Worm (Caenorhabditis elegans): Measurements from ENCODE around the gene col-158.

Gene col-158

DNA sequence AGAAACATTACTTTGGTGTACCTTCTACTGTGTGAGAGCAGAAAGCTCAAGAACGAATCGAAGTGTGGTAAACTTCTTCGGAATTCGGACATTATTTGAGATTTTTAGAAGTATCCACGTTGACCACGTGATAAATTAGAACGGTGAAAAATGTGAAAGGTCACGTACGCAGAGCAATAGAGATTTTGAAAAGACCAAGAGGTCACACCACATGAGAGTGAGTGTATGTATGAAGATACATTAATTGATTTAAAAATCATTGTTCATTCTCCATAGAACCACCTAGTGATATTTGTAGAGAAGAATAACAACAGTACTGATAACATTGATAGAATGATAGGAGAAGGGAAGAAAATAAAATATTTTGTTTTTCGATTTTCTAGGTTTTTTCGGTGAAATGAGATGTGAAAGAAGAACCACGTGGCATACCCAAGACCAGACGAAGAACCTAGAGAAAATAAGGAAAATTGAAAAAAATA is 6.9 kb upstream of the col-158 start, which contains the start of gene pyc-1 (continued):
- TF ChIP-seq Y55F3AM.14 (GFP tag; optimal IDR thresholded peaks at IDR 0.05) (no peak), gmeb-1 (tag; optimal IDR thresholded peaks at IDR 0.05) (peak; percentile 57), nhr-10 (tag; optimal IDR thresholded peaks at IDR 0.05) (no peak), ztf-1 (GFP tag; conservative IDR thresholded peaks at IDR 0.05) (no peak), peb-1 (tag; optimal IDR thresholded peaks at IDR 0.05) (no peak), fos-1 (tag; optimal IDR thresholded peaks at IDR 0.05) (peak; percentile 32), nhr-11 (tag; optimal IDR thresholded peaks at IDR 0.05) (no peak), nhr-23 (tag; optimal IDR thresholded peaks at IDR 0.05) (no peak), ceh-82 (tag; optimal IDR thresholded peaks at IDR 0.05) (no peak)

DNA sequence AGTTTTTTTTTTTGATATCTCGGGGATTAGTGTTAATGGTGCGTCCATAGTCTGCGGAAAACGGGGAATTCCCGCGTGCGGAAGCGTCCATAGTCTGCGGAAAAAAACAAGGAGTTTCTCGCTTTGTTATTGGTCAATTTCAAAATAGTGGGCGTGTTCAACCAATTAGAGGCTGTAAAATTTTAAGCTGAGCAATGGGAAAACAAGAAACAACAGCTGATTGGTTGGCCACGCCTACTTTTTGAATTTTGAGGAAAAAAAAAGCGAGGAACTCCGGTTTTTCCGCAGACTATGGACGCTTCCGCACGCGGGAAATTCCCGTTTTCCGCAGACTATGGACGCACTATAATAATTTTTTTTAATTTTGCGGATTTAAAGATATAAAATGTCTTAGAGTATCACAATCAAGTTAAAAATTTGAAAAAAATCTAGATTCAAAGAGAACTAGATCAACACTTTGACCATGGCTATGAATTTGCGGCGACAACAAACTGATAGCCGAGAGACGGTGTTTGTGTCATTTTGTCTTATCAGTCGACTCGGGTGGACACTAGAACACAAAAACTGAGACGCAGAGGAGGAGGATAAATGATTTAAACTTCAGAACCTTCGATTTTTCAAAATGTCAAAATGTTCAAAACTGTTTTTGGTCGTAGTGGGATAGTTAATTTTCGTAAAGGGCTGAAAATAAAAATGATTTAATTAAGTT is 6.1 kb upstream of the col-158 start:
- peak; percentile 6 for TF ChIP-seq ama-1 (optimal IDR thresholded peaks at IDR 0.05)
- peak; percentile 54 for TF ChIP-seq fos-1 (tag; optimal IDR thresholded peaks at IDR 0.05)

DNA sequence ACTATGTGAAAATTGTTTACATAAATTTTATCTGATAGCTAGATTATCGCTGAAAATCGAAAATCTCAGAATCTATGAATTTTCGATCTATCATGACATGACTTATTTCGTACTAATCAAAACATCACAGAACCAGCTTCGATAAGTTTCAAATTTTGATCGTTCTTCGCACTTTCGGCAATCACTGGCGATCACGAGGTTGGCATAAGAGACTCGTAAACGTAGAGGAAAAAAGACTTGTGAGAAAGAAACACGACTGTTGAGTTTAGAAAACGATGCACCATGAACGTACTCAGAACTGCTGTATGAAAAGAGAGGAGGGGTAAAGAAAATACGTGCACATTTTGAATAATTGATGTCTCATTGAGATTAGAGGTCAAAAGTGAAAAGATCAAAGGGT is 5.4 kb upstream of the col-158 start:
- no peak for TF ChIP-seq ZK546.5 (tag; optimal IDR thresholded peaks at IDR 0.05)
- TF ChIP-seq elt-3 (tag; optimal IDR thresholded peaks at IDR 0.05): no peak
- no peak for TF ChIP-seq unc-55 (GFP tag; optimal IDR thresholded peaks at IDR 0.05)
- TF ChIP-seq unc-62 (GFP tag; optimal IDR thresholded peaks at IDR 0.05): peak; percentile 39
- no peak for TF ChIP-seq alr-1 (tag; optimal IDR thresholded peaks at IDR 0.05)
- no peak for TF ChIP-seq elt-1 (tag; optimal IDR thresholded peaks at IDR 0.05)
- TF ChIP-seq peb-1 (tag; optimal IDR thresholded peaks at IDR 0.05): no peak
- TF ChIP-seq sma-9 (GFP tag; optimal IDR thresholded peaks at IDR 0.05): peak; percentile 96
- no peak for TF ChIP-seq sma-9 (tag; optimal IDR thresholded peaks at IDR 0.05)
- peak; percentile 84 for TF ChIP-seq fos-1 (tag; optimal IDR thresholded peaks at IDR 0.05)
- no peak for TF ChIP-seq nhr-77 (tag; optimal IDR thresholded peaks at IDR 0.05)
- TF ChIP-seq F13H6.1 (tag; optimal IDR thresholded peaks at IDR 0.05): peak; percentile 93
- TF ChIP-seq ztf-4 (tag; optimal IDR thresholded peaks at IDR 0.05): peak; percentile 78
- no peak for TF ChIP-seq aly-2 (tag; optimal IDR thresholded peaks at IDR 0.05)
- no peak for TF ChIP-seq mbf-1 (tag; optimal IDR thresholded peaks at IDR 0.05)
- TF ChIP-seq sem-4 (tag; optimal IDR thresholded peaks at IDR 0.05): peak; percentile 55
- TF ChIP-seq ztf-11 (tag; optimal IDR thresholded peaks at IDR 0.05): no peak
- no peak for TF ChIP-seq Y55F3AM.14 (GFP tag; optimal IDR thresholded peaks at IDR 0.05)
- no peak for TF ChIP-seq nhr-12 (tag; optimal IDR thresholded peaks at IDR 0.05)
- peak; percentile 96 for TF ChIP-seq crh-2 (tag; optimal IDR thresholded peaks at IDR 0.05)
- TF ChIP-seq gmeb-1 (tag; optimal IDR thresholded peaks at IDR 0.05): peak; percentile 81
- no peak for TF ChIP-seq zag-1 (tag; optimal IDR thresholded peaks at IDR 0.05)
- TF ChIP-seq ceh-16 (tag; optimal IDR thresholded peaks at IDR 0.05): no peak
- TF ChIP-seq nhr-6 (tag; optimal IDR thresholded peaks at IDR 0.05): peak; percentile 86
- peak; percentile 90 for TF ChIP-seq nhr-21 (tag; optimal IDR thresholded peaks at IDR 0.05)
- no peak for TF ChIP-seq ztf-1 (GFP tag; conservative IDR thresholded peaks at IDR 0.05)
- TF ChIP-seq snpc-4 (tag; optimal IDR thresholded peaks at IDR 0.05): no peak
- peak; percentile 84 for TF ChIP-seq sma-3 (GFP tag; optimal IDR thresholded peaks at IDR 0.05)
- peak; percentile 31 to 41 for TF ChIP-seq mdl-1 (tag; optimal IDR thresholded peaks at IDR 0.05)
- no peak for TF ChIP-seq R02D3.7 (tag; optimal IDR thresholded peaks at IDR 0.05)
- peak; percentile 27 for TF ChIP-seq egl-27 (tag; optimal IDR thresholded peaks at IDR 0.05)
- TF ChIP-seq nhr-237 (tag; optimal IDR thresholded peaks at IDR 0.05): no peak
- TF ChIP-seq nhr-11 (tag; optimal IDR thresholded peaks at IDR 0.05): no peak
- TF ChIP-seq skn-1 (tag; optimal IDR thresholded peaks at IDR 0.05): no peak
- peak; percentile 98 for TF ChIP-seq nhr-129 (tag; optimal IDR thresholded peaks at IDR 0.05)
- no peak for TF ChIP-seq unc-39 (tag; optimal IDR thresholded peaks at IDR 0.05)
- no peak for TF ChIP-seq dmd-4 (tag; optimal IDR thresholded peaks at IDR 0.05)
- peak; percentile 45 for TF ChIP-seq ama-1 (optimal IDR thresholded peaks at IDR 0.05)
- no peak for TF ChIP-seq lin-11 (tag; optimal IDR thresholded peaks at IDR 0.05)
- TF ChIP-seq lsy-2 (tag; optimal IDR thresholded peaks at IDR 0.05): peak in 1 of 2 experiments; percentile 79
- TF ChIP-seq lin-39 (tag; optimal IDR thresholded peaks at IDR 0.05): peak; percentile 34
- peak; percentile 83 for TF ChIP-seq blmp-1 (tag; optimal IDR thresholded peaks at IDR 0.05; ENCODE audit: insufficient read depth)
- no peak for TF ChIP-seq ceh-82 (tag; optimal IDR thresholded peaks at IDR 0.05)
- TF ChIP-seq nhr-23 (tag; optimal IDR thresholded peaks at IDR 0.05): no peak
- TF ChIP-seq C34F6.9 (tag; optimal IDR thresholded peaks at IDR 0.05): peak; percentile 77
- peak; percentile 91 for TF ChIP-seq nhr-25 (tag; optimal IDR thresholded peaks at IDR 0.05)
- peak; percentile 37 for TF ChIP-seq mab-5 (tag; optimal IDR thresholded peaks at IDR 0.05)
- TF ChIP-seq lin-13 (GFP tag; optimal IDR thresholded peaks at IDR 0.05): peak; percentile 61
- peak; percentile 30 for TF ChIP-seq nhr-10 (tag; optimal IDR thresholded peaks at IDR 0.05)

Measured in whole organism, L2 larva.